Fruit fly (Drosophila melanogaster) whole organism, prepupa: ENCODE results near the gene CG31493.

Experiments used
- CG1621 ChIP-seq: fragments of 200-800 bp; sonication (Bioruptor generic); optimal IDR thresholded peaks from 3 replicates; lab custom pipeline; 2018; ENCODE audit warnings: missing biosample characterization, mild to moderate bottlenecking, missing genetic modification characterization
- acj6 ChIP-seq: fragments of 200-800 bp; sonication (Bioruptor generic); optimal IDR thresholded peaks from 3 replicates; lab custom pipeline; 2016; ENCODE audit warnings: missing biosample characterization, missing genetic modification characterization
- svp ChIP-seq: fragments of 200-800 bp; sonication (Bioruptor generic); peaks from one replicate; lab custom pipeline; 2016; ENCODE audit warnings: missing biosample characterization, missing genetic modification characterization

DNA sequence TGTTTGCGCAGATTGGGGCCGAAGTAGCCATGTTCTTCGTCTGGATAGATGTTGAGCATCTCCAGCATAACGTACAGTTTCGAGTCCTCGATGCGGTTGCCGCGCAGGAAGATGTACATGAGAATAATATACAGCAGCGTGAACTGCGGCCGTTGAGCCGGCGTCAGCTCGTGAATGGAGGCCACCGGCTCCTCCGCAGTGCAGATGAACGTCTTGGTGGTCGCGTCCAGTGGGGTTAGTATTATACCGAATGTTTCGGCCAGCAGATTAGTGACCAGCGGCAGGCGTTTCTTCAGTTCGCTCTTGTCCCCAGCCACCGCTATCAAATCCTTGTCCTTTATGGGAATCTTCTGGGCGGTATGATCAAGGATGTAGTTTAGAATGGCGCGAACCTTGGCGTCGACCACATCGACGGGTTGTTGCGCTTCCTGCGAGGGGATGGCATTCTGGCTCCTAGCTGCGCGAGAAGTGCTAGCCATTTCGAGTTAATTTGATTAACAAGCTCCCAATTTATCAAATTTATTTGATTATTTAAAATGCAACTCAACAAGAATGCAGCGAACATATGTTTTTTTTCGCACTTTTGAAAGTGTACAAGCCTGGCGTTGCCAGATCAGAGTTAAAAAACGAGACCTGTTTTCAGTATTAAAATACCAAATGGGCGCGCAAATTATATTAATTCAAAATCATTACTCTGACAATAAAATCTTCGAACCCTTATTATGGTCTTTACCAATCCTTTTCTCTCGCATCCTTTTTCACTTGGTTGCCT lies 23.4 kb downstream of the CG31493 start, which contains the start of gene MAGE:
- no peak for TF ChIP-seq CG1621 (tag; lab: Kevin White, UChicago)
- no peak for TF ChIP-seq svp (GFP tag; lab: Kevin White, UChicago)
- TF ChIP-seq acj6 (GFP tag; lab: Kevin White, UChicago) = no peak
